Worm (Caenorhabditis elegans) whole organism, early embryonic: ENCODE data around the gene Y7A5A.1.

ENCODE experiments used
- B0310.2 ChIP-seq: sonication (generic microtip); optimal IDR thresholded peaks from 2 replicates; lab custom pipeline; 2016; ENCODE audit warnings: mild to moderate bottlenecking, missing genetic modification characterization, missing compliant biosample characterization
- ama-1 ChIP-seq: fragments of 150-350 bp; optimal IDR thresholded peaks from 2 replicates; lab custom pipeline; 2014
- ceh-13 ChIP-seq: fragments of 200-800 bp; sonication (Bioruptor generic); optimal IDR thresholded peaks from 2 replicates; lab custom pipeline; 2018; ENCODE audit warnings: mild to moderate bottlenecking, missing genetic modification characterization, missing compliant biosample characterization
- ceh-36 ChIP-seq: sonication (generic microtip); optimal IDR thresholded peaks from 2 replicates; lab custom pipeline; 2016; ENCODE audit warnings: missing genetic modification characterization, inconsistent platforms, missing compliant biosample characterization
- ets-7 ChIP-seq: sonication (generic microtip); optimal IDR thresholded peaks from 2 replicates; lab custom pipeline; 2016; ENCODE audit warnings: missing genotype, missing genetic modification characterization, missing compliant biosample characterization
- hmg-4 ChIP-seq: fragments of 200-800 bp; sonication (Bioruptor generic); optimal IDR thresholded peaks from 2 replicates; lab custom pipeline; 2018; ENCODE audit warnings: mild to moderate bottlenecking, missing genetic modification characterization, missing compliant biosample characterization
- scrt-1 ChIP-seq: fragments of 200-800 bp; sonication (Bioruptor generic); IDR thresholded peaks from 2 replicates; pipeline ENCODE4 v1.3.6; 2022; ENCODE audit warnings: missing genetic modification characterization, missing compliant biosample characterization
- sea-1 ChIP-seq: fragments of 200-800 bp; sonication (Bioruptor generic); conservative IDR thresholded peaks from 2 replicates; pipeline ENCODE4 v1.3.6; 2022; ENCODE audit warnings: missing genetic modification characterization, missing compliant biosample characterization
- tbx-11 ChIP-seq: fragments of 200-800 bp; sonication (Bioruptor generic); IDR thresholded peaks from 2 replicates; pipeline ENCODE4 v1.3.6; 2022; ENCODE audit warnings: missing genetic modification characterization, missing compliant biosample characterization
- tbx-37 ChIP-seq: fragments of 200-800 bp; sonication (Bioruptor generic); conservative IDR thresholded peaks from 2 replicates; pipeline ENCODE4 v1.3.6; 2022; ENCODE audit warnings: missing genetic modification reagents, missing genetic modification characterization, missing compliant biosample characterization
- tra-4 ChIP-seq: sonication (generic microtip); optimal IDR thresholded peaks from 2 replicates; lab custom pipeline; 2017; ENCODE audit warnings: missing genetic modification characterization, missing compliant biosample characterization

ce11 chrX:15799595-15799994, 28.3 kb upstream of the Y7A5A.1 start, which contains the start of gene Y7A5A.6:
- TF ChIP-seq ceh-13 (no peak), hmg-4 (GFP tag; lab: Kevin White, UChicago) (no peak), ets-7 (tag; lab: Kevin White, UChicago) (no peak), tbx-37 (no peak), ama-1 (lab: Kevin White, UChicago) (no peak), tra-4 (no peak), sea-1 (no peak), ceh-36 (tag; lab: Kevin White, UChicago) (no peak), scrt-1 (GFP tag; lab: Robert Waterston, UW) (no peak), B0310.2 (tag; lab: Kevin White, UChicago) (no peak), tbx-11 (no peak)
